Worm (Caenorhabditis elegans) whole organism, early embryonic: ENCODE data around the gene C28D4.8.

Source experiments
- B0310.2 ChIP-seq: sonication (generic microtip); optimal IDR thresholded peaks from 2 replicates; lab custom pipeline; 2016; ENCODE audit warnings: mild to moderate bottlenecking, missing genetic modification characterization, missing compliant biosample characterization
- F13C5.2 ChIP-seq: sonication (generic microtip); optimal IDR thresholded peaks from 2 replicates; lab custom pipeline; 2017; ENCODE audit warnings: mild to moderate bottlenecking, missing genetic modification characterization, inconsistent platforms, missing compliant biosample characterization
- aly-1 ChIP-seq: sonication (generic microtip); optimal IDR thresholded peaks from 2 replicates; lab custom pipeline; 2016; ENCODE audit warnings: missing genetic modification characterization, missing compliant biosample characterization
- ama-1 ChIP-seq: fragments of 150-350 bp; optimal IDR thresholded peaks from 2 replicates; lab custom pipeline; 2014
- ceh-13 ChIP-seq: fragments of 200-800 bp; sonication (Bioruptor generic); optimal IDR thresholded peaks from 2 replicates; lab custom pipeline; 2018; ENCODE audit warnings: mild to moderate bottlenecking, missing genetic modification characterization, missing compliant biosample characterization
- ets-7 ChIP-seq: sonication (generic microtip); optimal IDR thresholded peaks from 2 replicates; lab custom pipeline; 2016; ENCODE audit warnings: missing genotype, missing genetic modification characterization, missing compliant biosample characterization
- hmg-4 ChIP-seq: fragments of 200-800 bp; sonication (Bioruptor generic); optimal IDR thresholded peaks from 2 replicates; lab custom pipeline; 2018; ENCODE audit warnings: mild to moderate bottlenecking, missing genetic modification characterization, missing compliant biosample characterization
- hnd-1 ChIP-seq: sonication (generic microtip); optimal IDR thresholded peaks from 2 replicates; lab custom pipeline; 2016; ENCODE audit warnings: missing genetic modification characterization, missing compliant biosample characterization
- sea-1 ChIP-seq: fragments of 200-800 bp; sonication (Bioruptor generic); conservative IDR thresholded peaks from 2 replicates; pipeline ENCODE4 v1.3.6; 2022; ENCODE audit warnings: missing genetic modification characterization, missing compliant biosample characterization
- tbx-11 ChIP-seq: fragments of 200-800 bp; sonication (Bioruptor generic); IDR thresholded peaks from 2 replicates; pipeline ENCODE4 v1.3.6; 2022; ENCODE audit warnings: missing genetic modification characterization, missing compliant biosample characterization
- tbx-37 ChIP-seq: fragments of 200-800 bp; sonication (Bioruptor generic); conservative IDR thresholded peaks from 2 replicates; pipeline ENCODE4 v1.3.6; 2022; ENCODE audit warnings: missing genetic modification reagents, missing genetic modification characterization, missing compliant biosample characterization

DNA sequence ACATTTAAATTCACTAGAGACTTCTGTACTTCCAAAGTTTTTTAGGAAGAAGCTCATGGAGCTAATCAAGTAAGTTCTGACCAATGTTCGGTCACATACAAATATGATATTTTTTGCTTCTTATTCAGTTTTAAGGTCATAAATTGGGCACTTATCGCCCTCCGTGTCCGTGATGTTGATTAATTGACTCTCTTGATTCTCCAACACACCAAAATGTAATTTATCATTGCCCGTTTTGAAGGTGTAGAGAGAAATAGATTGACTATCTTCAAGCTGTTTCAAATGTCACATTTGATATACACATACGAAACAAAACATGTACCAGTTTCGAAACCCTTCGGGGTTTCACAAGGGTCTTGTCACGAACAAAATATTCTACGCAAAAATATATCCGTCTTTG lies 42.5 kb upstream of the C28D4.8 start:
- TF ChIP-seq B0310.2 (tag; lab: Kevin White, UChicago), result no peak
- TF ChIP-seq ama-1 (lab: Kevin White, UChicago), result no peak
- no peak for TF ChIP-seq hnd-1 (tag; lab: Kevin White, UChicago)
- no peak for TF ChIP-seq ets-7 (tag; lab: Kevin White, UChicago)
- no peak for TF ChIP-seq hmg-4 (GFP tag; lab: Kevin White, UChicago)
- no peak for TF ChIP-seq tbx-11
- no peak for TF ChIP-seq aly-1
- no peak for TF ChIP-seq ceh-13 (GFP tag; lab: Kevin White, UChicago)
- no peak for TF ChIP-seq tbx-37 (GFP tag; lab: Robert Waterston, UW)
- TF ChIP-seq sea-1 (GFP tag; lab: Robert Waterston, UW), result no peak
- TF ChIP-seq F13C5.2 (tag; lab: Kevin White, UChicago), result no peak
